Worm (Caenorhabditis elegans): ENCODE measurements around the gene abu-2.
"Not testable (repeated sequence)": the region's sequence is repeated elsewhere in the genome, so short reads cannot be mapped to it uniquely, and the experiment has no call there.

DNA sequence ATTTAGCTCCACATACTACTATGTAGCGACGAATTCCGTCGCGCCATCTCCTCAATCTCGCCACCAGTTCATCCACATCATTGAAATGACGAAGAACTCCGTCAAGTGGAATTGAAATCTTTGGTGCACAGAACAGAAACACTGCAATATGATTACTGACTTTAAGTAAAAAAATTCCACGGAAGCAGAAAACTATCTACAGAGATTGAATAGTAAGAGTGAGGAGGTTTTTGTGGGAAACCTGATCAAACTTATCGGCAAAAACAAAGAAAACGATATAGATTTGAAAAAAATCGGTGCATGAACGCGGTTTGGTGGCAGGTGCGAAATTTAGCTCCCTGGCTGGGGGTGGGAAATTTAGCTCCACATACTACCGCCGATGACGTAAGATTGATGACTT, 7.0 kb downstream of the abu-2 start, which contains the start of gene ZK402.2:
- not testable (repeated sequence) for TF ChIP-seq flt-1 (GFP tag; IDR thresholded peaks at IDR 0.05); sea-1 (GFP tag; conservative IDR thresholded peaks at IDR 0.05); ama-1 (optimal IDR thresholded peaks at IDR 0.05); hnd-1 (tag; optimal IDR thresholded peaks at IDR 0.05)

All from whole organism, early embryonic.